Worm (Caenorhabditis elegans) whole organism, young adult: ENCODE data around the gene let-756.
A peak's percentile ranks its signal among the peaks of the same experiment; 100 is the strongest.

Experiments used
- B0019.2 ChIP-seq: fragments of 200-800 bp; sonication (Bioruptor generic); conservative IDR thresholded peaks from 2 replicates; pipeline ENCODE4 v1.3.6; 2022; ENCODE audit warnings: missing genetic modification reagents, missing genetic modification characterization, missing compliant biosample characterization
- F33H1.4 ChIP-seq: fragments of 200-800 bp; sonication (Bioruptor generic); IDR thresholded peaks from 2 replicates; pipeline ENCODE4 v1.3.6; 2022; ENCODE audit warnings: missing genetic modification reagents, missing genetic modification characterization, missing compliant biosample characterization
- F37B4.10 ChIP-seq: fragments of 200-800 bp; sonication (Bioruptor generic); IDR thresholded peaks from 2 replicates; pipeline ENCODE4 v1.3.6; 2022; ENCODE audit warnings: missing genetic modification characterization, missing compliant biosample characterization
- F39B2.1 ChIP-seq: fragments of 200-800 bp; sonication (Bioruptor generic); IDR thresholded peaks from 2 replicates; pipeline ENCODE4 v1.3.6; 2022; ENCODE audit warnings: missing genetic modification reagents, missing genetic modification characterization, missing compliant biosample characterization
- F49E8.2 ChIP-seq: sonication (generic microtip); optimal IDR thresholded peaks from 3 replicates; lab custom pipeline; 2017; ENCODE audit warnings: missing genetic modification characterization, mild to moderate bottlenecking, missing compliant biosample characterization, antibody characterized with exemption, moderate library complexity; ENCODE audit not compliant: insufficient read depth
- F57C9.4 ChIP-seq: sonication (generic microtip); optimal IDR thresholded peaks from 2 replicates; lab custom pipeline; 2017; ENCODE audit warnings: mild to moderate bottlenecking, missing genetic modification characterization, missing compliant biosample characterization
- K11D2.4 ChIP-seq: fragments of 200-800 bp; sonication (Bioruptor generic); IDR thresholded peaks from 2 replicates; pipeline ENCODE4 v1.3.6; 2022; ENCODE audit warnings: missing genetic modification reagents, missing genetic modification characterization, missing compliant biosample characterization
- T07F8.4 ChIP-seq: sonication (generic microtip); optimal IDR thresholded peaks from 2 replicates; lab custom pipeline; 2016; ENCODE audit warnings: mild to moderate bottlenecking, missing genetic modification characterization, moderate library complexity, missing compliant biosample characterization
- T26A5.8 ChIP-seq: sonication (generic microtip); optimal IDR thresholded peaks from 2 replicates; lab custom pipeline; 2016; ENCODE audit warnings: missing genetic modification characterization, missing compliant biosample characterization
- Y67H2A.10 ChIP-seq: fragments of 200-800 bp; sonication (Bioruptor generic); conservative IDR thresholded peaks from 2 replicates; pipeline ENCODE4 v1.3.6; 2022; ENCODE audit warnings: missing genetic modification reagents, missing genetic modification characterization, missing compliant biosample characterization
- Y95B8A.8 ChIP-seq: fragments of 200-800 bp; sonication (Bioruptor generic); IDR thresholded peaks from 2 replicates; pipeline ENCODE4 v1.3.6; 2022; ENCODE audit warnings: missing genetic modification reagents, missing genetic modification characterization, missing compliant biosample characterization
- ZK185.1 ChIP-seq: sonication (generic microtip); optimal IDR thresholded peaks from 2 replicates; lab custom pipeline; 2016; ENCODE audit warnings: mild to moderate bottlenecking, missing genetic modification characterization, missing compliant biosample characterization; ENCODE audit not compliant: poor library complexity, severe bottlenecking
- ama-1 ChIP-seq, 3 experiments: fragments of 150-350 bp in 1 of 3; sonication (generic microtip) in 2 of 3; optimal IDR thresholded peaks; 2 replicates each; lab custom pipeline; 2014 to 2018; ENCODE audit warnings: missing biosample characterization in 2 of 3, missing genetic modification characterization in 2 of 3, missing genetic modification reagents in 2 of 3
- aptf-2 ChIP-seq: fragments of 200-800 bp; sonication (Bioruptor generic); conservative IDR thresholded peaks from 2 replicates; pipeline ENCODE4 v1.3.6; 2022; ENCODE audit warnings: missing genetic modification reagents, missing genetic modification characterization, missing compliant biosample characterization
- bed-1 ChIP-seq: fragments of 200-800 bp; sonication (Bioruptor generic); IDR thresholded peaks from 2 replicates; pipeline ENCODE4 v1.3.6; 2022; ENCODE audit warnings: missing genetic modification reagents, missing genetic modification characterization, missing compliant biosample characterization
- bed-2 ChIP-seq: fragments of 200-800 bp; sonication (Bioruptor generic); IDR thresholded peaks from 2 replicates; pipeline ENCODE4 v1.3.6; 2022; ENCODE audit warnings: missing genetic modification reagents, missing genetic modification characterization, missing compliant biosample characterization
- cebp-1 ChIP-seq, 2 experiments: fragments of 200-800 bp in 1 of 2; sonication (Bioruptor generic) in 1 of 2; sonication (generic microtip) in 1 of 2; IDR thresholded peaks in 1 of 2; optimal IDR thresholded peaks in 1 of 2; 2 replicates each; pipeline versions ENCODE4 v1.3.6 to Lab custom; 2017 to 2022; ENCODE audit warnings: missing compliant biosample characterization in 2 of 2, missing genetic modification characterization in 2 of 2, mild to moderate bottlenecking in 1 of 2, missing genetic modification reagents in 1 of 2, moderate library complexity in 1 of 2
- ceh-40 ChIP-seq: fragments of 200-800 bp; sonication (Bioruptor generic); IDR thresholded peaks from 2 replicates; pipeline ENCODE4 v1.3.6; 2022; ENCODE audit warnings: missing genetic modification characterization, missing compliant biosample characterization
- ceh-79 ChIP-seq: sonication (generic microtip); optimal IDR thresholded peaks from 2 replicates; lab custom pipeline; 2017; ENCODE audit warnings: mild to moderate bottlenecking, missing genetic modification characterization, missing compliant biosample characterization
- dpl-1 ChIP-seq: fragments of 150-350 bp; optimal IDR thresholded peaks from 2 replicates; lab custom pipeline; 2014; ENCODE audit warnings: missing biosample characterization, missing genetic modification reagents, missing genetic modification characterization
- ets-4 ChIP-seq: fragments of 200-800 bp; sonication (Bioruptor generic); optimal IDR thresholded peaks from 2 replicates; lab custom pipeline; 2018; ENCODE audit warnings: mild to moderate bottlenecking, missing genetic modification characterization, missing compliant biosample characterization
- gei-17 ChIP-seq: fragments of 200-800 bp; sonication (Bioruptor generic); optimal IDR thresholded peaks from 2 replicates; lab custom pipeline; 2018; ENCODE audit warnings: mild to moderate bottlenecking, missing genetic modification characterization, missing compliant biosample characterization
- hlh-26 ChIP-seq: fragments of 200-800 bp; sonication (Bioruptor generic); conservative IDR thresholded peaks from 2 replicates; pipeline ENCODE4 v1.3.6; 2022; ENCODE audit warnings: missing genetic modification reagents, missing genetic modification characterization, missing compliant biosample characterization
- hrde-1 ChIP-seq: sonication (generic microtip); optimal IDR thresholded peaks from 2 replicates; lab custom pipeline; 2016; ENCODE audit warnings: missing genetic modification characterization, mild to moderate bottlenecking, missing compliant biosample characterization, moderate library complexity, missing genotype, missing genetic modification reagents, borderline replicate concordance
- hsf-1 ChIP-seq: fragments of 200-800 bp; sonication (Bioruptor generic); IDR thresholded peaks from 2 replicates; pipeline ENCODE4 v1.3.6; 2022; ENCODE audit warnings: missing genetic modification reagents, missing genetic modification characterization, missing compliant biosample characterization
- let-526 ChIP-seq: fragments of 200-800 bp; sonication (Bioruptor generic); IDR thresholded peaks from 2 replicates; pipeline ENCODE4 v1.3.6; 2022; ENCODE audit warnings: missing genetic modification reagents, missing genetic modification characterization, missing compliant biosample characterization
- lir-1 ChIP-seq: fragments of 200-800 bp; sonication (Bioruptor generic); conservative IDR thresholded peaks from 2 replicates; pipeline ENCODE4 v1.3.6; 2022; ENCODE audit warnings: missing genetic modification reagents, missing genetic modification characterization, missing compliant biosample characterization
- lsl-1 ChIP-seq: fragments of 200-800 bp; sonication (Bioruptor generic); optimal IDR thresholded peaks from 2 replicates; lab custom pipeline; 2018; ENCODE audit warnings: mild to moderate bottlenecking, missing genetic modification characterization, moderate library complexity, missing compliant biosample characterization
- lsy-27 ChIP-seq: sonication (generic microtip); optimal IDR thresholded peaks from 2 replicates; lab custom pipeline; 2017; ENCODE audit warnings: missing genetic modification characterization, mild to moderate bottlenecking, missing compliant biosample characterization, antibody characterized with exemption, missing genotype, borderline replicate concordance; ENCODE audit not compliant: insufficient read depth
- mel-28 ChIP-seq: sonication (generic microtip); optimal IDR thresholded peaks from 2 replicates; lab custom pipeline; 2016; ENCODE audit warnings: borderline replicate concordance, mild to moderate bottlenecking, missing genetic modification characterization, missing compliant biosample characterization
- mes-4 ChIP-seq: sonication (generic microtip); optimal IDR thresholded peaks from 2 replicates; lab custom pipeline; 2016; ENCODE audit warnings: missing genotype, missing genetic modification characterization, missing compliant biosample characterization
- mxl-1 ChIP-seq: sonication (generic microtip); optimal IDR thresholded peaks from 2 replicates; lab custom pipeline; 2016; ENCODE audit warnings: missing genetic modification characterization, missing compliant biosample characterization
- nfya-1 ChIP-seq: sonication (generic microtip); optimal IDR thresholded peaks from 2 replicates; lab custom pipeline; 2017; ENCODE audit warnings: antibody characterized with exemption, missing compliant biosample characterization, missing genetic modification characterization, borderline replicate concordance; ENCODE audit not compliant: insufficient read depth
- nfyb-1 ChIP-seq: fragments of 200-800 bp; sonication (Bioruptor generic); IDR thresholded peaks from 2 replicates; pipeline ENCODE4 v1.3.6; 2022; ENCODE audit warnings: missing genetic modification reagents, missing genetic modification characterization, missing compliant biosample characterization
- nhr-120 ChIP-seq: fragments of 200-800 bp; sonication (Bioruptor generic); IDR thresholded peaks from 2 replicates; pipeline ENCODE4 v1.3.6; 2022; ENCODE audit warnings: missing genetic modification characterization, missing compliant biosample characterization
- nhr-179 ChIP-seq: sonication (generic microtip); optimal IDR thresholded peaks from 2 replicates; lab custom pipeline; 2016; ENCODE audit warnings: mild to moderate bottlenecking, missing genetic modification characterization, missing compliant biosample characterization
- nhr-80 ChIP-seq: sonication (generic microtip); optimal IDR thresholded peaks from 2 replicates; lab custom pipeline; 2016; ENCODE audit warnings: missing genetic modification characterization, missing compliant biosample characterization
- pbrm-1 ChIP-seq: fragments of 200-800 bp; sonication (Bioruptor generic); IDR thresholded peaks from 2 replicates; pipeline ENCODE4 v1.3.6; 2022; ENCODE audit warnings: missing genetic modification reagents, missing genetic modification characterization, missing compliant biosample characterization
- rcor-1 ChIP-seq: fragments of 200-800 bp; sonication (Bioruptor generic); IDR thresholded peaks from 2 replicates; pipeline ENCODE4 v1.3.6; 2022; ENCODE audit warnings: missing genetic modification reagents, missing genetic modification characterization, missing compliant biosample characterization
- rpc-1 ChIP-seq, 2 experiments: fragments of 150-350 bp in 1 of 2; sonication (generic microtip) in 1 of 2; optimal IDR thresholded peaks; 2 replicates each; lab custom pipeline; 2014 to 2018; ENCODE audit warnings: missing biosample characterization in 1 of 2, missing genetic modification characterization in 1 of 2, missing genetic modification reagents in 1 of 2, missing genotype in 1 of 2
- snpc-1.1 ChIP-seq: sonication (generic microtip); optimal IDR thresholded peaks from 2 replicates; lab custom pipeline; 2017; ENCODE audit warnings: missing genetic modification characterization, mild to moderate bottlenecking, missing compliant biosample characterization, antibody characterized with exemption, moderate library complexity, missing genotype, missing genetic modification reagents; ENCODE audit not compliant: insufficient read depth
- snpc-4 ChIP-seq, 5 experiments: fragments of 150-350 bp in 1 of 5; sonication (generic microtip) in 4 of 5; optimal IDR thresholded peaks; 2 replicates each; lab custom pipeline; 2014 to 2018; ENCODE audit warnings: missing genetic modification characterization in 5 of 5, missing biosample characterization in 3 of 5, antibody characterized with exemption in 2 of 5, mild to moderate bottlenecking in 2 of 5, missing compliant biosample characterization in 2 of 5, missing genotype in 2 of 5, moderate library complexity in 2 of 5, missing genetic modification reagents in 1 of 5
- tbx-9 ChIP-seq: sonication (generic microtip); optimal IDR thresholded peaks from 2 replicates; lab custom pipeline; 2016; ENCODE audit warnings: borderline replicate concordance, missing genetic modification characterization, inconsistent platforms, missing compliant biosample characterization
- tlf-1 ChIP-seq: fragments of 200-800 bp; sonication (Bioruptor generic); optimal IDR thresholded peaks from 2 replicates; lab custom pipeline; 2018; ENCODE audit warnings: mild to moderate bottlenecking, missing genetic modification characterization, missing compliant biosample characterization
- ztf-3 ChIP-seq: fragments of 200-800 bp; sonication (Bioruptor generic); optimal IDR thresholded peaks from 2 replicates; lab custom pipeline; 2018; ENCODE audit warnings: mild to moderate bottlenecking, missing genetic modification characterization, missing compliant biosample characterization

The let-756 gene

DNA sequence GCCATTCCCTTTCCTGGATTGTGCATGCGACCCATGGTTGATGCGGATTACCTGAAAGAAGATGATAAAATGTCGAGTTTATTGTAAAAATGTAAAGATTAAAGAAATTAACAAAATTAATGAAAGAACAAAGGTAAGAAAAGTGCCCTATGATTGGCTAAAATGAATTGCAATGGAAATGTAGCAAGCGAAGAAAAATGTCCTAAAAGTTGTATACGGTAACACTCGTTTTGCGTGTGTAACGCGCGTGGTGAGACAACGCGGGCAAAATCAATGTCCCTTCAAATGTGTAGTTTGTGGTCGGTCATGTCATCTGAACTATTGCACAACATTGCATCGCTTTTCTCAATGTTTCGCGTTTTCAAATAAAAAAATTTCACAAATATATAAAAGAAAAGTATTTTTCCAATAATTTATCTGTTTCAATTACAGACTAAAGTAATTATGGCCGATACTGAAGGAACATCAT is 31.9 kb upstream of the let-756 start, which contains the start of the genes rps-13 and nfx-1 (continued):
- peak; percentile 87 for TF ChIP-seq lsl-1 (GFP tag; lab: Kevin White, UChicago)
- no peak for TF ChIP-seq nfya-1 (tag; lab: Kevin White, UChicago)
- no peak for TF ChIP-seq K11D2.4 (GFP tag; lab: Robert Waterston, UW)
- no peak for TF ChIP-seq tbx-9 (tag; lab: Kevin White, UChicago)
- no peak for TF ChIP-seq ceh-40 (GFP tag; lab: Robert Waterston, UW)
- no peak for TF ChIP-seq rpc-1 (optimal IDR thresholded peaks at IDR 0.05; lab: Kevin White, UChicago)
- no peak for TF ChIP-seq rpc-1 (tag; optimal IDR thresholded peaks at IDR 0.05; lab: Kevin White, UChicago)
- TF ChIP-seq Y95B8A.8 (GFP tag; lab: Robert Waterston, UW) = peak; percentile 14; the same call in 1 of the 2 replicates
- peak; percentile 32 for TF ChIP-seq dpl-1 (GFP tag; lab: Kevin White, UChicago)
- peak; percentile 16 for TF ChIP-seq tlf-1 (GFP tag; lab: Kevin White, UChicago)
- no peak for TF ChIP-seq lir-1 (GFP tag; lab: Robert Waterston, UW)
- no peak for TF ChIP-seq gei-17
- TF ChIP-seq T26A5.8 = no peak
- no peak for TF ChIP-seq F57C9.4 (tag; lab: Kevin White, UChicago)
- TF ChIP-seq T07F8.4 (tag; lab: Kevin White, UChicago) = no peak
- no peak for TF ChIP-seq Y67H2A.10 (GFP tag; lab: Robert Waterston, UW)
- no peak for TF ChIP-seq ztf-3 (GFP tag; lab: Kevin White, UChicago)
- no peak for TF ChIP-seq hsf-1 (GFP tag; lab: Robert Waterston, UW)
- TF ChIP-seq mel-28 (tag; lab: Kevin White, UChicago) = no peak
- peak; percentile 69; the same call in 1 of the 2 replicates for TF ChIP-seq nfyb-1 (GFP tag; lab: Robert Waterston, UW)
- peak; percentile 71 for TF ChIP-seq ZK185.1 (tag; lab: Kevin White, UChicago)
- no peak for TF ChIP-seq snpc-1.1 (tag; lab: Kevin White, UChicago)
- TF ChIP-seq ets-4 (GFP tag; lab: Kevin White, UChicago) = no peak
- TF ChIP-seq let-526 (GFP tag; lab: Robert Waterston, UW) = no peak
- no peak for TF ChIP-seq bed-2
- peak; percentile 49; the same call in 1 of the 2 replicates for TF ChIP-seq pbrm-1 (GFP tag; lab: Robert Waterston, UW)
- TF ChIP-seq F37B4.10 (GFP tag; lab: Robert Waterston, UW) = no peak
- no peak for TF ChIP-seq nhr-120 (GFP tag; lab: Robert Waterston, UW)
- peak; percentile 90 for TF ChIP-seq F33H1.4
- peak; percentile 23 for TF ChIP-seq snpc-4 (GFP tag; optimal IDR thresholded peaks at IDR 0.05; lab: Kevin White, UChicago)
- peak; percentile 15 to 60 (median 42) for TF ChIP-seq snpc-4 (tag; optimal IDR thresholded peaks at IDR 0.05; lab: Kevin White, UChicago)
- no peak for TF ChIP-seq bed-1 (GFP tag; lab: Robert Waterston, UW)
- TF ChIP-seq nhr-179 (tag; lab: Kevin White, UChicago) = no peak
- peak; percentile 71; the same call in 1 of the 2 replicates for TF ChIP-seq rcor-1
- TF ChIP-seq F39B2.1 (GFP tag; lab: Robert Waterston, UW) = no peak
- TF ChIP-seq B0019.2 (GFP tag; lab: Robert Waterston, UW) = no peak
- TF ChIP-seq mxl-1 (tag; lab: Kevin White, UChicago) = no peak
- TF ChIP-seq cebp-1 (GFP tag; IDR thresholded peaks at IDR 0.05; lab: Robert Waterston, UW) = peak; percentile 35; the same call in 1 of the 2 replicates
- peak; percentile 89 for TF ChIP-seq cebp-1 (tag; optimal IDR thresholded peaks at IDR 0.05; lab: Kevin White, UChicago)
- TF ChIP-seq ceh-79 (tag; lab: Kevin White, UChicago) = no peak
- TF ChIP-seq F49E8.2 = peak; percentile 44
- no peak for TF ChIP-seq ama-1 (optimal IDR thresholded peaks at IDR 0.05; lab: Kevin White, UChicago)
- TF ChIP-seq ama-1 (GFP tag; optimal IDR thresholded peaks at IDR 0.05; lab: Kevin White, UChicago) = peak in 1 of 2 experiments; percentile 24
- no peak for TF ChIP-seq hlh-26
- no peak for TF ChIP-seq hrde-1 (tag; lab: Kevin White, UChicago)
- no peak for TF ChIP-seq aptf-2
- TF ChIP-seq nhr-80 (tag; lab: Kevin White, UChicago) = peak; percentile 40
- TF ChIP-seq lsy-27 (tag; lab: Kevin White, UChicago) = no peak
- TF ChIP-seq mes-4 (tag; lab: Kevin White, UChicago) = no peak
